Worm (Caenorhabditis elegans): Measurements from ENCODE around the gene srm-6.

- TF ChIP-seq unc-62 (GFP tag; optimal IDR thresholded peaks at IDR 0.05) (no peak), mcd-1 (GFP tag; IDR thresholded peaks at IDR 0.05) (no peak), dpl-1 (GFP tag; optimal IDR thresholded peaks at IDR 0.05) (no peak), B0035.1 (tag; optimal IDR thresholded peaks at IDR 0.05) (no peak), pha-4 (tag; optimal IDR thresholded peaks at IDR 0.05) (no peak), lin-54 (GFP tag; optimal IDR thresholded peaks at IDR 0.05) (no peak), attf-5 (GFP tag; optimal IDR thresholded peaks at IDR 0.05) (no peak), dpff-1 (tag; optimal IDR thresholded peaks at IDR 0.05) (no peak), ceh-40 (GFP tag; IDR thresholded peaks at IDR 0.05) (no peak), aptf-3 (GFP tag; IDR thresholded peaks at IDR 0.05) (no peak), egl-44 (GFP tag; IDR thresholded peaks at IDR 0.05) (no peak)
Observed at ce11 chrV:14372774-14373173, 36.0 kb downstream of the srm-6 start, which contains the start of gene unc-39.
